Worm (Caenorhabditis elegans) whole organism, mixed stage, embryonic: ENCODE results near the gene T19D12.10.

ENCODE experiments used
- ceh-83 ChIP-seq: fragments of 200-800 bp; sonication (Bioruptor generic); optimal IDR thresholded peaks from 2 replicates; lab custom pipeline; 2018; ENCODE audit warnings: mild to moderate bottlenecking, missing genetic modification characterization, missing compliant biosample characterization
- ces-1 ChIP-seq: fragments of 150-350 bp; optimal IDR thresholded peaks from 2 replicates; lab custom pipeline; 2014; ENCODE audit warnings: missing biosample characterization, missing genetic modification reagents, missing genetic modification characterization
- elt-3 ChIP-seq: fragments of 150-350 bp; optimal IDR thresholded peaks from 2 replicates; lab custom pipeline; 2014; ENCODE audit warnings: missing biosample characterization, missing genetic modification characterization
- mep-1 ChIP-seq: fragments of 150-350 bp; optimal IDR thresholded peaks from 2 replicates; lab custom pipeline; 2017; ENCODE audit warnings: missing biosample characterization, missing genetic modification reagents, missing genetic modification characterization, inconsistent platforms
- mls-2 ChIP-seq: sonication (generic microtip); optimal IDR thresholded peaks from 2 replicates; lab custom pipeline; 2016; ENCODE audit warnings: mild to moderate bottlenecking, missing genetic modification characterization, moderate library complexity, missing compliant biosample characterization
- nhr-28 ChIP-seq: fragments of 150-350 bp; optimal IDR thresholded peaks from 2 replicates; lab custom pipeline; 2014; ENCODE audit warnings: missing biosample characterization, missing genetic modification characterization

DNA sequence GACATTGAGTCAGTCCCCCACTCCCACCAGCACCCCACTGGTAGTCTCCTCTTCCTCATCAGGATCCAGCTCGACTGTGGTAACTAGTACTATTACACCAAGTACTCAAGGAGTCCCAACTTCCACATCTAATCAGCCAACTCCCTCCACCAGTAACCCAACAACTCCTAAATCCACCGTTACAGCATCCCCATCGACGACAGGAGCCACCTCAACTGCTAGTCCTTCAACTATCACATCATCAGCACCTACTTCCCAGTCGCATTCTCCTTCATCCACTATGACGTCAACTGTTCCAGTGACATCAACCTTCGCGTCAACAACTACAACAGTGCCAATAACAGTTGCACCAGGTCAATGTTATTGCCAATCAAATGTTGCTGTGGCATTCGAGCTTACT, 9.8 kb upstream of the T19D12.10 start:
- TF ChIP-seq mep-1 (tag; lab: Kevin White, UChicago) (no peak), elt-3 (tag; lab: Kevin White, UChicago) (no peak), nhr-28 (no peak), ceh-83 (GFP tag; lab: Kevin White, UChicago) (no peak), mls-2 (tag; lab: Kevin White, UChicago) (no peak), ces-1 (GFP tag; lab: Kevin White, UChicago) (no peak)
